Fruit fly (Drosophila melanogaster) whole organism, adult: ENCODE measurements around the gene Pex10.

Experiments used
- CG11617 ChIP-seq: fragments of 200-800 bp; sonication (Bioruptor generic); optimal IDR thresholded peaks from 2 replicates; lab custom pipeline; 2017; ENCODE audit warnings: mild to moderate bottlenecking, missing biosample characterization, missing genetic modification reagents, missing genetic modification characterization
- CG12768 ChIP-seq: fragments of 200-800 bp; sonication (Bioruptor generic); optimal IDR thresholded peaks from 2 replicates; lab custom pipeline; 2017; ENCODE audit warnings: missing biosample characterization, missing genetic modification characterization, mild to moderate bottlenecking, moderate library complexity, missing genetic modification reagents
- CG14711 ChIP-seq: fragments of 200-800 bp; sonication (Bioruptor generic); optimal IDR thresholded peaks from 2 replicates; lab custom pipeline; 2018; ENCODE audit warnings: missing biosample characterization, mild to moderate bottlenecking, missing genetic modification characterization, moderate library complexity
- CG1620 ChIP-seq: fragments of 200-800 bp; sonication (Bioruptor generic); optimal IDR thresholded peaks from 2 replicates; lab custom pipeline; 2016; ENCODE audit warnings: missing biosample characterization, missing genetic modification characterization
- CG33017 ChIP-seq: fragments of 200-800 bp; sonication (Bioruptor generic); optimal IDR thresholded peaks from 2 replicates; lab custom pipeline; 2018; ENCODE audit warnings: missing biosample characterization, mild to moderate bottlenecking, missing genetic modification characterization, moderate library complexity
- CG5204 ChIP-seq: fragments of 200-800 bp; sonication (Bioruptor generic); optimal IDR thresholded peaks from 2 replicates; lab custom pipeline; 2016; ENCODE audit warnings: missing biosample characterization, missing genetic modification characterization
- CG7045 ChIP-seq: fragments of 200-800 bp; sonication (Bioruptor generic); optimal IDR thresholded peaks from 2 replicates; lab custom pipeline; 2017; ENCODE audit warnings: missing biosample characterization, mild to moderate bottlenecking, missing genetic modification characterization
- CG7101 ChIP-seq: fragments of 200-800 bp; sonication (Bioruptor generic); optimal IDR thresholded peaks from 2 replicates; lab custom pipeline; 2018; ENCODE audit warnings: missing biosample characterization, mild to moderate bottlenecking, missing genetic modification characterization, moderate library complexity
- Clk ChIP-seq: fragments of 200-800 bp; sonication (Bioruptor generic); optimal IDR thresholded peaks from 2 replicates; lab custom pipeline; 2017; ENCODE audit warnings: missing biosample characterization, missing genetic modification characterization
- Crg-1 ChIP-seq: fragments of 200-800 bp; sonication (Bioruptor generic); optimal IDR thresholded peaks from 2 replicates; lab custom pipeline; 2016; ENCODE audit warnings: missing biosample characterization, missing genetic modification characterization
- Hr96 ChIP-seq: fragments of 200-800 bp; sonication (Bioruptor generic); optimal IDR thresholded peaks from 2 replicates; lab custom pipeline; 2016; ENCODE audit warnings: missing biosample characterization, missing genetic modification characterization
- Mnt ChIP-seq: fragments of 200-800 bp; sonication (Bioruptor generic); optimal IDR thresholded peaks from 2 replicates; lab custom pipeline; 2016; ENCODE audit warnings: missing biosample characterization, mild to moderate bottlenecking, missing genetic modification characterization
- bab1 ChIP-seq: fragments of 200-800 bp; sonication (Bioruptor generic); optimal IDR thresholded peaks from 3 replicates; lab custom pipeline; 2019; ENCODE audit warnings: missing biosample characterization, mild to moderate bottlenecking, missing genetic modification characterization, moderate library complexity
- cic ChIP-seq: fragments of 200-800 bp; sonication (Bioruptor generic); optimal IDR thresholded peaks from 2 replicates; lab custom pipeline; 2017; ENCODE audit warnings: missing biosample characterization, mild to moderate bottlenecking, missing genetic modification characterization, moderate library complexity
- cnc ChIP-seq, 2 experiments: fragments of >200 bp; optimal IDR thresholded peaks; 2 replicates each; lab custom pipeline; 2017
- kay ChIP-seq: fragments of 200-800 bp; sonication (Bioruptor generic); peaks from one replicate; lab custom pipeline; 2016; ENCODE audit warnings: missing biosample characterization, missing genetic modification characterization, borderline replicate concordance
- ovo ChIP-seq: fragments of 200-800 bp; sonication (Bioruptor generic); optimal IDR thresholded peaks from 2 replicates; lab custom pipeline; 2016; ENCODE audit warnings: missing biosample characterization, missing genetic modification characterization
- pad ChIP-seq: fragments of 200-800 bp; sonication (Bioruptor generic); optimal IDR thresholded peaks from 3 replicates; lab custom pipeline; 2017; ENCODE audit warnings: missing biosample characterization, missing genetic modification characterization, mild to moderate bottlenecking, moderate library complexity, missing genetic modification reagents
- tj ChIP-seq: fragments of 200-800 bp; sonication (Bioruptor generic); optimal IDR thresholded peaks from 3 replicates; lab custom pipeline; 2017; ENCODE audit warnings: missing biosample characterization, mild to moderate bottlenecking, missing genetic modification characterization, moderate library complexity
- toe ChIP-seq: fragments of 200-800 bp; sonication (Bioruptor generic); optimal IDR thresholded peaks from 2 replicates; lab custom pipeline; 2016; ENCODE audit warnings: missing biosample characterization, missing genetic modification characterization

Pex10 gene

DNA sequence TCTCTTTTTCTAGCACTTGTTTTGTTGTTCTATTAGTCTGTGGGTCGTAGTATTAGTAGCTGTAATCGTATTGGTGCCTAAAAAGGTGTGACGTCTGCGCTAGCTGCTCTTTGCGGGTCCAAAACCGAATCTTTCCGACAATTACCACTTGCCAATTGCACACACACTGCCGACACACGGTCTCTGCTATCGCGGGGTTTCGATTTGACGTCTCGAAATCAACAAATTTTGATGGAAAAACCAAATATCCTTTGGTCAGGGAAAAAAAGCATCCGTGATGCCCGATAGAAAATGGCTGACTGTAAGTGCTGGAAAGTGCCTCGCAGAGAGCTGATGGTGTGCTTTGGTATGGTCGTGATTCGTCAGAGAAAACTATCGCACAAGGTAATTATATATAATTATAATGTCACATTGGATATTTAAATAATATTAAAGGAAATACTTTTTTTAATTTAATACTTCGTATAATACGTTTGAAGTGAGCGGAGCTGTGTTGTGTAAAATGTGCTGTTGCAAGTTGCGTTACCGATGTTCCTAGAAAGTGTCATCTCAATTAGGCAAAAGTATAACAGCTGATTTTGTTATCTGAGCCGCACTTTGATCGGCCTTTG, at the start of gene Pex10, which contains the start of gene CG12099:
Gene Pex10 (plus strand): TSS at position 51 of the 611 bp plus-strand sequence.
Gene CG12099 (minus strand): TSS at position 307 of the 611 bp plus-strand sequence.
- peak; percentile 86 for TF ChIP-seq CG33017 (tag; lab: Kevin White, UChicago)
- TF ChIP-seq Mnt (GFP tag; lab: Kevin White, UChicago), result peak; percentile 92
- peak; percentile 83 for TF ChIP-seq CG14711 (tag; lab: Kevin White, UChicago)
- peak; percentile 93 for TF ChIP-seq CG7101 (tag; lab: Kevin White, UChicago)
- TF ChIP-seq tj (GFP tag; lab: Kevin White, UChicago), result peak; percentile 84
- peak; percentile 94 for TF ChIP-seq toe (GFP tag; lab: Kevin White, UChicago)
- peak; percentile 83 for TF ChIP-seq Hr96
- peak; percentile 66 for TF ChIP-seq cic
- peak; percentile 86 for TF ChIP-seq ovo (GFP tag; lab: Kevin White, UChicago)
- peak; percentile 91 for TF ChIP-seq bab1
- TF ChIP-seq CG11617, result peak; percentile 95
- no peak for TF ChIP-seq CG5204 (GFP tag; lab: Kevin White, UChicago)
- peak; percentile 95 for TF ChIP-seq CG12768 (GFP tag; lab: Kevin White, UChicago)
- peak; percentile 83 for TF ChIP-seq pad (GFP tag; lab: Kevin White, UChicago)
- TF ChIP-seq CG1620 (GFP tag; lab: Kevin White, UChicago), result peak; percentile 90
- TF ChIP-seq Clk (GFP tag; lab: Kevin White, UChicago), result peak; percentile 93
- TF ChIP-seq cnc (optimal IDR thresholded peaks at IDR 0.05; lab: Kevin White, UChicago), result no peak
- peak; percentile 89 for TF ChIP-seq CG7045 (GFP tag; lab: Kevin White, UChicago)
- no peak for TF ChIP-seq kay (GFP tag; lab: Kevin White, UChicago)
- TF ChIP-seq Crg-1 (GFP tag; lab: Kevin White, UChicago), result peak; percentile 93

DNA sequence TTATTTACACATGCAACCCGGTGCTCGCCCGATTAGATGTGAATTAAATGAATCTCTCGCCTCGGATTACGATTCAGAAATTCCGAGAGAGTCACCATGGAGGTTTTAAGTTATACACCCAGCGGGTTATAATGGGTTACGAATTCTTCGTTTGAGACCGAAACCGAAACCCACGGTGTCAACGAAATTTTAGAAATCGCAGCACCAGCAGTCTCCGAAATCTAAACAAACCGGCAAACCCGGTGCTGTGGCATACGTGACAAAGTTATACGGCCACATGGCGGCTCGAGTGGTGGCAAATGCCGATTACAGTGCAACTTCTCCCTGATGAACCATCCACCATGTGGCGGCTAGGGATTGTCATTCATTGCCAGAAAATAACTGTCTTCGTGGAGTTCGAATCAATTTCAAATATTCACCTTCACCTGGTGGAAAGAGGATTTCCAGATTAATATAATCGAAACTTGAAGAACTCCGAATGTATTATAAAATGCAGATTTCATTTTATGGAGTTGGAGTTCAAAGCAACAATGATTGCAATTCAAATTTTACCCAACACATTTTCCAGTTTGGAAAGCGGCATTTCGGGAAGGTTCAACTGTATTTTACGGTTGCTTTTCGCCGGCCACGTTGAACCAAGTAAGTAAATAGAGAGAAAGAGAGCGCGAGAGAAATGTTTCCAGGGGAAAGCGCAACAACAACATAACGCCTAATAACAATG, 42.0 kb upstream of the Pex10 start:
- TF ChIP-seq bab1, result peak; percentile 82
- no peak for TF ChIP-seq cnc (optimal IDR thresholded peaks at IDR 0.05; lab: Kevin White, UChicago)
- no peak for TF ChIP-seq toe (GFP tag; lab: Kevin White, UChicago)
- no peak for TF ChIP-seq pad (GFP tag; lab: Kevin White, UChicago)
- TF ChIP-seq Hr96, result peak; percentile 35
- peak; percentile 52 for TF ChIP-seq CG11617
- no peak for TF ChIP-seq kay (GFP tag; lab: Kevin White, UChicago)
- TF ChIP-seq Mnt (GFP tag; lab: Kevin White, UChicago), result peak; percentile 10
- TF ChIP-seq CG33017 (tag; lab: Kevin White, UChicago), result peak; percentile 46
- no peak for TF ChIP-seq Clk (GFP tag; lab: Kevin White, UChicago)
- TF ChIP-seq ovo (GFP tag; lab: Kevin White, UChicago), result no peak
- peak; percentile 26 for TF ChIP-seq CG7045 (GFP tag; lab: Kevin White, UChicago)
- peak; percentile 36 for TF ChIP-seq Crg-1 (GFP tag; lab: Kevin White, UChicago)
- TF ChIP-seq tj (GFP tag; lab: Kevin White, UChicago), result peak; percentile 91
- TF ChIP-seq CG12768 (GFP tag; lab: Kevin White, UChicago), result no peak
- TF ChIP-seq CG14711 (tag; lab: Kevin White, UChicago), result peak; percentile 34
- no peak for TF ChIP-seq cic
- peak; percentile 21 for TF ChIP-seq CG5204 (GFP tag; lab: Kevin White, UChicago)
- TF ChIP-seq CG1620 (GFP tag; lab: Kevin White, UChicago), result no peak
- peak; percentile 60 for TF ChIP-seq CG7101 (tag; lab: Kevin White, UChicago)

DNA sequence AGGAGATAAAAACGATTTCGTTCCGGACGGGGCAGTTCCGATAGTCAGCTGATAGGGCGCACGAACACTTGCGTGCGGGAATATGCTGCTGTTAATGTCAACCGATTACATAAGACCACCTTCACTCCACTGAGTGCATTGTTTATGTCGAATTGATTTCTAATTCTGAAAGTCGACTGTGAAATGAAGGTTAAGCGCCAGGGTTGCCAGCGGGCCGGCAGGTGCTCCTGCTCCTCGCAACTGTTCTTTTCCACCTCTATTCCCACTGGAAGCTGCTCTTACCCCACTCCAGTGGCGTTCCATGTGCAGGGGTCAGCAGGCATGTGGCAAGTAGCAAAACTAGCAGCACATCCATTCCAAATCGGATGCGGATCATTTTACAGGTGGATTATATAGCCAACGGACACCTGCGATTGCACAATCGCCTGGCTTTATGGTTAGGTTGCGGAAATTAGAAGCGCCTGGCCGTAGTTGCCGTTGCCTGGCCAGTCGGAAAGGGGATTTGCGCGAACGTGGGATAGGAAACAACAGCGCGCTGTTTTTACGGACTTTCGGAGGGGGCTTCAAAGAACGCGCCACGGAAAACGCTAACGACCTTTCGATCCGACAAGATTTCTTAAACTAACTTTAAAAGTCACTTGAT, 41.3 kb upstream of the Pex10 start, which contains the start of gene cue:
Gene cue (minus strand): TSS at position 641 of the 643 bp plus-strand sequence.
- TF ChIP-seq Hr96, result no peak
- peak; percentile 43 for TF ChIP-seq tj (GFP tag; lab: Kevin White, UChicago)
- TF ChIP-seq Clk (GFP tag; lab: Kevin White, UChicago), result no peak
- TF ChIP-seq CG11617, result no peak
- no peak for TF ChIP-seq CG33017 (tag; lab: Kevin White, UChicago)
- peak; percentile 0 for TF ChIP-seq toe (GFP tag; lab: Kevin White, UChicago)
- peak; percentile 74 for TF ChIP-seq CG14711 (tag; lab: Kevin White, UChicago)
- TF ChIP-seq pad (GFP tag; lab: Kevin White, UChicago), result no peak
- TF ChIP-seq kay (GFP tag; lab: Kevin White, UChicago), result no peak
- TF ChIP-seq CG12768 (GFP tag; lab: Kevin White, UChicago), result peak; percentile 13
- TF ChIP-seq CG7101 (tag; lab: Kevin White, UChicago), result no peak
- no peak for TF ChIP-seq cic
- no peak for TF ChIP-seq Mnt (GFP tag; lab: Kevin White, UChicago)
- no peak for TF ChIP-seq cnc (optimal IDR thresholded peaks at IDR 0.05; lab: Kevin White, UChicago)
- no peak for TF ChIP-seq CG1620 (GFP tag; lab: Kevin White, UChicago)
- TF ChIP-seq ovo (GFP tag; lab: Kevin White, UChicago), result peak; percentile 24
- no peak for TF ChIP-seq CG7045 (GFP tag; lab: Kevin White, UChicago)
- TF ChIP-seq bab1, result no peak
- TF ChIP-seq CG5204 (GFP tag; lab: Kevin White, UChicago), result no peak
- no peak for TF ChIP-seq Crg-1 (GFP tag; lab: Kevin White, UChicago)

DNA sequence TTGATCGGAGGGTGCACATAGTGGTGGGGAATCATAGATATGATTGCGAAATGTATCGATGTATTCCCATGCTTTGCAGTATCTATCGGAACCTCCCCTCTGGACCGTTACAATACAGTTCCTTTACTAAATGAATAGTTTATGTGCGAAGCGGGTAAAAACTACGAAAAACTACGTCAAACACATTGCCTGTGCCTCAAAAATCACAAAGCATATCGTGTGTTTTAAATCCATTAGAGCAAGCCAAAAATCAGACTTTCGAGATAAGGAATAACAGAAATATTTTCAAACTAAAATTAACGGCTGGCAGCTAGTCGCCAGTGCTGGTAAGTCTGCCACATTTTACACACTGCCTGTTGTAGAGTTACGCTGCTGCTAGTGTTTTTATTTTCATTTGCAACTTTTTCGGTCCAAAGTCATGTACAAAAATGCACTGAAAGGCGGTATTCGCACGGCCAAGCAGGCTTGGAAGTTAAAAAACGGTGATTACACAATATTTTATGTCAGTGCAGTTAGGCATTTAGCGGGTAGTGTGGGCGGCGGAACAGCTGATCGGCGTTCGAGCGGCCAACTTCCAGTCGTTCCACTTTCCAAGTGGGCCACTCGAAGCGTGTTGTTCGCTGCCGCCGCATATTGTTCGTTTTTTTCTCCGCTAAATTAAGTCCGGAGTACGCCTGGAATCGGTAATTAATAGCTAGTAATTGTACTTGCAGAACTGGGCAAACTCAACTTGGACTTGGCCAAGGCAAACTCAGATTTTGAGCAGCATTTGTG, 40.6 kb upstream of the Pex10 start:
- peak; percentile 98 for TF ChIP-seq pad (GFP tag; lab: Kevin White, UChicago)
- TF ChIP-seq CG11617, result peak; percentile 62
- TF ChIP-seq CG14711 (tag; lab: Kevin White, UChicago), result peak; percentile 99
- TF ChIP-seq CG1620 (GFP tag; lab: Kevin White, UChicago), result peak; percentile 81
- TF ChIP-seq Crg-1 (GFP tag; lab: Kevin White, UChicago), result peak; percentile 75
- TF ChIP-seq cnc (optimal IDR thresholded peaks at IDR 0.05; lab: Kevin White, UChicago), result no peak
- TF ChIP-seq tj (GFP tag; lab: Kevin White, UChicago), result peak; percentile 13
- no peak for TF ChIP-seq CG33017 (tag; lab: Kevin White, UChicago)
- TF ChIP-seq cic, result no peak
- peak; percentile 3 for TF ChIP-seq bab1
- peak; percentile 50 for TF ChIP-seq Mnt (GFP tag; lab: Kevin White, UChicago)
- peak; percentile 55 for TF ChIP-seq toe (GFP tag; lab: Kevin White, UChicago)
- TF ChIP-seq CG7101 (tag; lab: Kevin White, UChicago), result peak; percentile 60
- TF ChIP-seq ovo (GFP tag; lab: Kevin White, UChicago), result peak; percentile 65
- peak; percentile 68 for TF ChIP-seq Hr96
- peak; percentile 61 for TF ChIP-seq Clk (GFP tag; lab: Kevin White, UChicago)
- no peak for TF ChIP-seq CG12768 (GFP tag; lab: Kevin White, UChicago)
- TF ChIP-seq CG7045 (GFP tag; lab: Kevin White, UChicago), result no peak
- peak; percentile 65 for TF ChIP-seq CG5204 (GFP tag; lab: Kevin White, UChicago)
- no peak for TF ChIP-seq kay (GFP tag; lab: Kevin White, UChicago)
